Worm (Caenorhabditis elegans) whole organism, L1 larva: ENCODE measurements around the gene mdt-6.

Source experiments
- C04F5.9 ChIP-seq: sonication (generic microtip); optimal IDR thresholded peaks from 2 replicates; lab custom pipeline; 2016; ENCODE audit warnings: missing genetic modification characterization, missing compliant biosample characterization
- F16B12.6 ChIP-seq: fragments of 150-350 bp; optimal IDR thresholded peaks from 2 replicates; lab custom pipeline; 2014; ENCODE audit warnings: missing biosample characterization, missing genetic modification characterization
- aly-2 ChIP-seq: fragments of 150-350 bp; optimal IDR thresholded peaks from 2 replicates; lab custom pipeline; 2014; ENCODE audit warnings: missing biosample characterization, missing genetic modification characterization
- ceh-63 ChIP-seq: fragments of 200-800 bp; sonication (Bioruptor generic); optimal IDR thresholded peaks from 2 replicates; lab custom pipeline; 2018; ENCODE audit warnings: mild to moderate bottlenecking, missing genetic modification characterization, missing compliant biosample characterization
- ceh-8 ChIP-seq: fragments of 200-800 bp; sonication (Bioruptor generic); optimal IDR thresholded peaks from 2 replicates; lab custom pipeline; 2018; ENCODE audit warnings: mild to moderate bottlenecking, missing genetic modification characterization, moderate library complexity, missing compliant biosample characterization
- ceh-88 ChIP-seq: fragments of 200-800 bp; sonication (Bioruptor generic); IDR thresholded peaks from 2 replicates; pipeline ENCODE4 v1.3.6; 2022; ENCODE audit warnings: missing genetic modification characterization, missing compliant biosample characterization
- dpl-1 ChIP-seq, 3 experiments: fragments of 150-350 bp in 2 of 3; sonication (generic microtip) in 1 of 3; optimal IDR thresholded peaks; 2 replicates each; lab custom pipeline; 2014 to 2017; ENCODE audit warnings: missing biosample characterization in 3 of 3, missing genetic modification characterization in 3 of 3, missing genetic modification reagents in 3 of 3
- dsc-1 ChIP-seq: sonication (generic microtip); optimal IDR thresholded peaks from 2 replicates; lab custom pipeline; 2016; ENCODE audit warnings: mild to moderate bottlenecking, missing genetic modification characterization, missing compliant biosample characterization
- efl-1 ChIP-seq, 4 experiments: fragments of 150-350 bp; optimal IDR thresholded peaks in 3 of 4; peaks in 1 of 4; 1 replicate in 1 of 4; 2 replicates in 3 of 4; lab custom pipeline; 2014; ENCODE audit warnings: missing biosample characterization in 2 of 4, missing genetic modification characterization in 2 of 4, missing genetic modification reagents in 2 of 4
- egl-13 ChIP-seq: sonication (generic microtip); optimal IDR thresholded peaks from 2 replicates; lab custom pipeline; 2016; ENCODE audit warnings: missing genotype, missing genetic modification reagents, missing genetic modification characterization, missing compliant biosample characterization
- egl-27 ChIP-seq, 2 experiments: fragments of 150-350 bp in 1 of 2; sonication (generic microtip); optimal IDR thresholded peaks; 3 replicates each; lab custom pipeline; 2017 to 2018; ENCODE audit warnings: missing biosample characterization in 2 of 2, missing genetic modification characterization in 2 of 2, missing genetic modification reagents in 2 of 2
- elt-3 ChIP-seq, 6 experiments: fragments of 150-350 bp in 1 of 6; sonication (generic microtip); optimal IDR thresholded peaks; 2 replicates each; lab custom pipeline; 2017 to 2018; ENCODE audit warnings: missing biosample characterization in 6 of 6, missing genetic modification characterization in 6 of 6, inconsistent platforms in 1 of 6
- fkh-10 ChIP-seq: sonication (generic microtip); optimal IDR thresholded peaks from 2 replicates; lab custom pipeline; 2017; ENCODE audit warnings: missing biosample characterization, missing genetic modification reagents, missing genetic modification characterization
- fkh-8 ChIP-seq: sonication (generic microtip); optimal IDR thresholded peaks from 2 replicates; lab custom pipeline; 2016; ENCODE audit warnings: mild to moderate bottlenecking, missing genetic modification characterization, missing compliant biosample characterization
- hlh-17 ChIP-seq: fragments of 200-800 bp; sonication (Bioruptor generic); optimal IDR thresholded peaks from 2 replicates; lab custom pipeline; 2018; ENCODE audit warnings: missing genetic modification characterization, mild to moderate bottlenecking, missing compliant biosample characterization, moderate library complexity, borderline replicate concordance
- hlh-4 ChIP-seq: sonication (generic microtip); optimal IDR thresholded peaks from 2 replicates; lab custom pipeline; 2016; ENCODE audit warnings: mild to moderate bottlenecking, missing genetic modification characterization, missing compliant biosample characterization
- irx-1 ChIP-seq: sonication (generic microtip); optimal IDR thresholded peaks from 2 replicates; lab custom pipeline; 2016; ENCODE audit warnings: missing genetic modification characterization, missing compliant biosample characterization
- jun-1 ChIP-seq: fragments of 150-350 bp; optimal IDR thresholded peaks from 2 replicates; lab custom pipeline; 2014; ENCODE audit warnings: missing biosample characterization, missing genetic modification reagents, missing genetic modification characterization
- lin-35 ChIP-seq, 2 experiments: fragments of 150-350 bp; optimal IDR thresholded peaks; 2 replicates each; lab custom pipeline; 2014; ENCODE audit warnings: missing biosample characterization in 2 of 2, missing genetic modification characterization in 2 of 2, missing genetic modification reagents in 2 of 2
- lin-39 ChIP-seq: fragments of 150-350 bp; optimal IDR thresholded peaks from 2 replicates; lab custom pipeline; 2014; ENCODE audit warnings: missing biosample characterization, missing genetic modification reagents, missing genetic modification characterization
- mab-9 ChIP-seq: fragments of 200-800 bp; sonication (Bioruptor generic); IDR thresholded peaks from 2 replicates; pipeline ENCODE4 v1.3.6; 2022; ENCODE audit warnings: missing genetic modification reagents, missing genetic modification characterization, missing compliant biosample characterization
- mef-2 ChIP-seq: fragments of 150-350 bp; optimal IDR thresholded peaks from 2 replicates; lab custom pipeline; 2014; ENCODE audit warnings: missing biosample characterization, missing genetic modification characterization
- nhr-11 ChIP-seq: fragments of 150-350 bp; optimal IDR thresholded peaks from 2 replicates; lab custom pipeline; 2014; ENCODE audit warnings: missing biosample characterization, missing genetic modification characterization
- nhr-19 ChIP-seq: fragments of 200-800 bp; sonication (Bioruptor generic); conservative IDR thresholded peaks from 2 replicates; pipeline ENCODE4 v1.3.6; 2022; ENCODE audit warnings: missing genetic modification characterization, missing compliant biosample characterization
- nhr-28 ChIP-seq: fragments of 150-350 bp; optimal IDR thresholded peaks from 2 replicates; lab custom pipeline; 2014; ENCODE audit warnings: missing biosample characterization, missing genetic modification characterization
- nhr-47 ChIP-seq: sonication (generic microtip); optimal IDR thresholded peaks from 2 replicates; lab custom pipeline; 2016; ENCODE audit warnings: mild to moderate bottlenecking, missing genetic modification characterization, moderate library complexity, missing compliant biosample characterization
- nhr-71 ChIP-seq: sonication (generic microtip); optimal IDR thresholded peaks from 2 replicates; lab custom pipeline; 2016; ENCODE audit warnings: mild to moderate bottlenecking, missing genetic modification characterization, moderate library complexity, missing compliant biosample characterization
- nhr-76 ChIP-seq: sonication (generic microtip); optimal IDR thresholded peaks from 2 replicates; lab custom pipeline; 2017; ENCODE audit warnings: missing biosample characterization, missing genetic modification characterization
- pag-3 ChIP-seq: sonication (generic microtip); optimal IDR thresholded peaks from 2 replicates; lab custom pipeline; 2017; ENCODE audit warnings: missing genetic modification characterization, mild to moderate bottlenecking, missing compliant biosample characterization, antibody characterized with exemption, borderline replicate concordance; ENCODE audit not compliant: insufficient read depth
- pax-3 ChIP-seq: fragments of 200-800 bp; sonication (Bioruptor generic); optimal IDR thresholded peaks from 2 replicates; lab custom pipeline; 2018; ENCODE audit warnings: mild to moderate bottlenecking, missing genetic modification characterization, moderate library complexity, missing compliant biosample characterization
- pqm-1 ChIP-seq: sonication (generic microtip); optimal IDR thresholded peaks from 3 replicates; lab custom pipeline; 2017; ENCODE audit warnings: missing biosample characterization, missing genetic modification characterization
- rnt-1 ChIP-seq: sonication (generic microtip); optimal IDR thresholded peaks from 2 replicates; lab custom pipeline; 2016; ENCODE audit warnings: mild to moderate bottlenecking, missing genetic modification characterization, moderate library complexity, missing compliant biosample characterization
- snu-23 ChIP-seq: sonication (generic microtip); optimal IDR thresholded peaks from 2 replicates; lab custom pipeline; 2016; ENCODE audit warnings: missing genetic modification characterization, missing compliant biosample characterization
- sox-4 ChIP-seq: sonication (generic microtip); optimal IDR thresholded peaks from 2 replicates; lab custom pipeline; 2016; ENCODE audit warnings: missing genetic modification characterization, missing compliant biosample characterization
- sptf-1 ChIP-seq: fragments of 150-350 bp; optimal IDR thresholded peaks from 2 replicates; lab custom pipeline; 2014; ENCODE audit warnings: missing biosample characterization, missing genetic modification characterization
- tbx-2 ChIP-seq: sonication (generic microtip); optimal IDR thresholded peaks from 2 replicates; lab custom pipeline; 2016; ENCODE audit warnings: missing genetic modification characterization, missing compliant biosample characterization
- unc-130 ChIP-seq: fragments of 150-350 bp; optimal IDR thresholded peaks from 2 replicates; lab custom pipeline; 2017; ENCODE audit warnings: missing biosample characterization, missing genetic modification characterization, inconsistent platforms
- unc-86 ChIP-seq: sonication (generic microtip); optimal IDR thresholded peaks from 2 replicates; lab custom pipeline; 2016; ENCODE audit warnings: missing genetic modification characterization, missing compliant biosample characterization
- unc-98 ChIP-seq: fragments of 200-800 bp; sonication (Bioruptor generic); IDR thresholded peaks from 2 replicates; pipeline ENCODE4 v1.3.6; 2022; ENCODE audit warnings: missing genetic modification characterization, missing compliant biosample characterization
- vab-15 ChIP-seq: sonication (generic microtip); optimal IDR thresholded peaks from 2 replicates; lab custom pipeline; 2017; ENCODE audit warnings: missing genotype, mild to moderate bottlenecking, missing genetic modification characterization, missing compliant biosample characterization
- xbp-1 ChIP-seq: sonication (generic microtip); optimal IDR thresholded peaks from 2 replicates; lab custom pipeline; 2016; ENCODE audit warnings: missing genetic modification characterization, missing compliant biosample characterization
- zag-1 ChIP-seq: fragments of 150-350 bp; optimal IDR thresholded peaks from 2 replicates; lab custom pipeline; 2014; ENCODE audit warnings: missing biosample characterization, missing genetic modification characterization
- zip-4 ChIP-seq: fragments of 200-800 bp; sonication (Bioruptor generic); optimal IDR thresholded peaks from 2 replicates; lab custom pipeline; 2018; ENCODE audit warnings: mild to moderate bottlenecking, missing genetic modification characterization, moderate library complexity, missing compliant biosample characterization
- ztf-11 ChIP-seq, 2 experiments: sonication (generic microtip); optimal IDR thresholded peaks; 2 replicates each; lab custom pipeline; 2016 to 2017; ENCODE audit warnings: missing genetic modification characterization in 2 of 2, missing biosample characterization in 1 of 2, missing compliant biosample characterization in 1 of 2
- ztf-4 ChIP-seq: fragments of 150-350 bp; optimal IDR thresholded peaks from 2 replicates; lab custom pipeline; 2014; ENCODE audit warnings: missing biosample characterization, missing genetic modification characterization

mdt-6 gene

DNA sequence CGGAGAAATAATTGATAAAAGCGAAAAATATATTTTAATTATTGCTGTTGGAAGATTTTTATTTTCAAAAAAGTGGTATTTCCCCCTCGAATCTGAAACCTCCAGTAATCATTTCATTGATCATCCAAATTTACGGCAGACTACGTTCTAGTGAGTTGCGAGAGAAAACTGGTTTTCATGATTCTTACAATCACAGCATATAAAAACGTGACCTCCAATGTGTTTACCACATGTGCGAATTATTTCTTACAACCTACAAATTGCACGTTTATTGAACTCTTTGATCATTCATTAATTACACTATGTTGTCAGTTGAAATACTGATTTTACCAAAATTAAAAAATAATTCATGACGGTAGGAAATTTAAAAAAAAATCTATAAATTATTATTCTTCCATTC, 29.8 kb upstream of the mdt-6 start (continued):
- TF ChIP-seq ztf-11 (tag; optimal IDR thresholded peaks at IDR 0.05; lab: Kevin White, UChicago): no peak
- TF ChIP-seq pqm-1: no peak
- TF ChIP-seq zag-1 (tag; lab: Kevin White, UChicago): no peak
- no peak for TF ChIP-seq C04F5.9 (tag; lab: Kevin White, UChicago)
- TF ChIP-seq zip-4 (GFP tag; lab: Kevin White, UChicago): no peak
- TF ChIP-seq pax-3: no peak
- TF ChIP-seq snu-23 (GFP tag; lab: Kevin White, UChicago): peak; percentile 73
- TF ChIP-seq unc-130: peak; percentile 16
- TF ChIP-seq ceh-63 (GFP tag; lab: Kevin White, UChicago): no peak
- TF ChIP-seq lin-39 (tag; lab: Kevin White, UChicago): no peak
- no peak for TF ChIP-seq mef-2
- no peak for TF ChIP-seq xbp-1 (tag; lab: Kevin White, UChicago)
- no peak for TF ChIP-seq ztf-4
- no peak for TF ChIP-seq egl-13 (tag; lab: Kevin White, UChicago)
- TF ChIP-seq fkh-10 (GFP tag; lab: Kevin White, UChicago): no peak
- TF ChIP-seq nhr-19 (GFP tag; lab: Robert Waterston, UW): peak; percentile 71
- peak; percentile 61 for TF ChIP-seq vab-15 (tag; lab: Kevin White, UChicago)
- TF ChIP-seq hlh-17 (GFP tag; lab: Kevin White, UChicago): no peak
- TF ChIP-seq F16B12.6 (tag; lab: Kevin White, UChicago): no peak
- TF ChIP-seq fkh-8 (tag; lab: Kevin White, UChicago): no peak
- TF ChIP-seq nhr-28: no peak
- TF ChIP-seq hlh-4 (tag; lab: Kevin White, UChicago): no peak
- no peak for TF ChIP-seq nhr-76 (tag; lab: Kevin White, UChicago)
- TF ChIP-seq nhr-71 (tag; lab: Kevin White, UChicago): peak; percentile 77
- no peak for TF ChIP-seq ceh-88
- TF ChIP-seq nhr-47 (tag; lab: Kevin White, UChicago): peak; percentile 27
- TF ChIP-seq jun-1: no peak
- peak in 1 of 2 experiments; percentile 40 for TF ChIP-seq efl-1 (optimal IDR thresholded peaks at IDR 0.05; lab: Kevin White, UChicago)
- TF ChIP-seq efl-1 (GFP tag; optimal IDR thresholded peaks at IDR 0.05 in 1 of 2; lab: Kevin White, UChicago): peak; percentile 10 to 94
- peak; percentile 5 for TF ChIP-seq irx-1 (tag; lab: Kevin White, UChicago)
- no peak for TF ChIP-seq ceh-8 (GFP tag; lab: Kevin White, UChicago)
- TF ChIP-seq sptf-1: no peak
- no peak for TF ChIP-seq dsc-1 (tag; lab: Kevin White, UChicago)
- no peak for TF ChIP-seq egl-27 (tag; optimal IDR thresholded peaks at IDR 0.05; lab: Kevin White, UChicago)
- no peak for TF ChIP-seq mab-9 (GFP tag; lab: Robert Waterston, UW)
- no peak for TF ChIP-seq sox-4
- peak in 1 of 2 experiments; percentile 81 for TF ChIP-seq lin-35 (GFP tag; optimal IDR thresholded peaks at IDR 0.05; lab: Kevin White, UChicago)
- TF ChIP-seq unc-86 (tag; lab: Kevin White, UChicago): no peak
- peak in 1 of 3 experiments; percentile 24 for TF ChIP-seq dpl-1 (GFP tag; optimal IDR thresholded peaks at IDR 0.05; lab: Kevin White, UChicago)
- peak; percentile 67 for TF ChIP-seq tbx-2 (tag; lab: Kevin White, UChicago)
- no peak for TF ChIP-seq aly-2
- TF ChIP-seq rnt-1: no peak
- TF ChIP-seq unc-98 (GFP tag; lab: Robert Waterston, UW): no peak

ce11 chrV:7087340-7087739, 27.9 kb upstream of the mdt-6 start:
- TF ChIP-seq pag-3: no peak
- TF ChIP-seq egl-13 (tag; lab: Kevin White, UChicago): no peak
- no peak for TF ChIP-seq unc-98 (GFP tag; lab: Robert Waterston, UW)
- no peak for TF ChIP-seq mef-2
- no peak for TF ChIP-seq elt-3 (tag; optimal IDR thresholded peaks at IDR 0.05; lab: Kevin White, UChicago)
- TF ChIP-seq dsc-1 (tag; lab: Kevin White, UChicago): no peak
- TF ChIP-seq nhr-11 (tag; lab: Kevin White, UChicago): no peak
- TF ChIP-seq dpl-1 (GFP tag; optimal IDR thresholded peaks at IDR 0.05; lab: Kevin White, UChicago): no peak
- TF ChIP-seq xbp-1 (tag; lab: Kevin White, UChicago): no peak
- TF ChIP-seq fkh-10 (GFP tag; lab: Kevin White, UChicago): no peak
- TF ChIP-seq nhr-76 (tag; lab: Kevin White, UChicago): no peak
